Fruit fly (Drosophila melanogaster) Kc167 (cell line): ENCODE data around the gene HINT1.

Source experiments
- Sin3A ChIP-seq: fragments of >200 bp; optimal IDR thresholded peaks from 2 replicates; lab custom pipeline; 2018; ENCODE audit warnings: missing external identifiers
- h ChIP-seq: fragments of >200 bp; optimal IDR thresholded peaks from 3 replicates; lab custom pipeline; 2018; ENCODE audit warnings: missing external identifiers
- insv ChIP-seq: fragments of >200 bp; optimal IDR thresholded peaks from 3 replicates; lab custom pipeline; 2018; ENCODE audit warnings: missing external identifiers
- psq ChIP-seq: fragments of >200 bp; optimal IDR thresholded peaks from 2 replicates; lab custom pipeline; 2017; ENCODE audit warnings: missing external identifiers

DNA sequence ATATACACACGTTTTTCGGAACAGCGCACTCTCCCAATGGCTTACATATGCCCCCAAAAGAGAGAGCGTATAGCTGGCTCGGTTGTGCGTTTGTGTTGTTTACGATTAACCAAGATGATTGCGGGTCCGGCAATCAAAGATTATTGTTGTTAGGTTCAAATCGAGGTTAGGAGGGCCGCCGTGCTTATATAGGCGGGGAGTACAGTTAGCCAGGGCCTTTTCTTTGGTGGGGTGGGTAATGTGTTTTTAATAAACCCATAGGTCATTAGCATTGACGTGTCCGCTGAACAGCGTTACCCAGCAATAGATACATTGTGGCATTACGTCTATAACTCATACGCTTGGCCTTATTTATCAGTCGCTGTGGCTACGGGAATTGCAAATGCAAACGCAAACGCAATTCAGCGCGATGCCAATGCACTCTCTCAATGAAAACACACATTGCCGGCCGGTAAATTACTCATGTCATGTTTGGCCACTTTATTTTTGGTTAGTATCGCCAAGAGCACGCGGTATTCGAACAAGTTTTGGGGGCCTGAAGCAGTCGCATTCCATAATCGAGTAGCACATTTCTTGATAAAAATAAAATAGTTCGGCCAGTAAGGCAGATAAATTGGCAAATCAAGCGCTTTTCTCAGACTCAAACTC is 16.0 kb upstream of the HINT1 start:
- TF ChIP-seq psq (lab: Kevin White, UChicago) (no peak), Sin3A (no peak), h (lab: Kevin White, UChicago) (no peak), insv (no peak)
